Fruit fly (Drosophila melanogaster) whole organism, embryonic: ENCODE measurements around the gene Fbxl4.

Experiments used
- Atf-2 ChIP-seq: fragments of 200-800 bp; sonication (Bioruptor generic); optimal IDR thresholded peaks from 2 replicates; lab custom pipeline; 2016; ENCODE audit warnings: missing biosample characterization, missing genetic modification characterization
- CG10209 ChIP-seq: fragments of 200-800 bp; sonication (Bioruptor generic); optimal IDR thresholded peaks from 3 replicates; lab custom pipeline; 2017; ENCODE audit warnings: missing biosample characterization, mild to moderate bottlenecking, missing genetic modification characterization, missing genetic modification reagents
- CG10274 ChIP-seq: fragments of 200-800 bp; sonication (Bioruptor generic); optimal IDR thresholded peaks from 3 replicates; lab custom pipeline; 2017; ENCODE audit warnings: missing biosample characterization, mild to moderate bottlenecking, missing genetic modification characterization
- CG11398 ChIP-seq: fragments of 200-800 bp; sonication (Bioruptor generic); optimal IDR thresholded peaks from 2 replicates; lab custom pipeline; 2016; ENCODE audit warnings: missing biosample characterization, missing genetic modification characterization
- CG11696 ChIP-seq: fragments of 200-800 bp; sonication (Bioruptor generic); IDR thresholded peaks from 2 replicates; pipeline ENCODE4 v1.3.6; 2022; ENCODE audit warnings: missing biosample characterization, missing genetic modification characterization
- CG12104 ChIP-seq: fragments of 200-800 bp; sonication (Bioruptor generic); optimal IDR thresholded peaks from 3 replicates; lab custom pipeline; 2016; ENCODE audit warnings: missing biosample characterization, missing genetic modification characterization
- CG14050 ChIP-seq: fragments of 200-800 bp; sonication (Bioruptor generic); IDR thresholded peaks from 3 replicates; pipeline ENCODE4 v1.3.6; 2022; ENCODE audit warnings: missing biosample characterization, missing genetic modification characterization
- CG14710 ChIP-seq: fragments of 200-800 bp; sonication (Bioruptor generic); optimal IDR thresholded peaks from 3 replicates; lab custom pipeline; 2019; ENCODE audit warnings: missing biosample characterization, mild to moderate bottlenecking, missing genetic modification characterization, moderate library complexity
- CG14965 ChIP-seq: fragments of 200-800 bp; sonication (Bioruptor generic); optimal IDR thresholded peaks from 2 replicates; lab custom pipeline; 2016; ENCODE audit warnings: missing biosample characterization, missing genetic modification characterization, borderline replicate concordance
- CG15514 ChIP-seq: fragments of 200-800 bp; sonication (Bioruptor generic); optimal IDR thresholded peaks from 3 replicates; lab custom pipeline; 2017; ENCODE audit warnings: missing biosample characterization, missing genetic modification characterization, mild to moderate bottlenecking, moderate library complexity, missing genetic modification reagents
- CG16863 ChIP-seq: fragments of 200-800 bp; sonication (Bioruptor generic); optimal IDR thresholded peaks from 3 replicates; lab custom pipeline; 2016; ENCODE audit warnings: missing biosample characterization, missing genetic modification characterization
- CG18476 ChIP-seq: fragments of 200-800 bp; sonication (Bioruptor generic); optimal IDR thresholded peaks from 2 replicates; lab custom pipeline; 2016; ENCODE audit warnings: missing biosample characterization, mild to moderate bottlenecking, missing genetic modification characterization
- CG2202 ChIP-seq: fragments of 200-800 bp; sonication (Bioruptor generic); optimal IDR thresholded peaks from 2 replicates; lab custom pipeline; 2018; ENCODE audit warnings: missing biosample characterization, mild to moderate bottlenecking, missing genetic modification characterization
- CG30431 ChIP-seq: fragments of 200-800 bp; sonication (Bioruptor generic); optimal IDR thresholded peaks from 2 replicates; lab custom pipeline; 2017; ENCODE audit warnings: missing biosample characterization, missing genetic modification characterization
- CG3163 ChIP-seq: fragments of 200-800 bp; sonication (Bioruptor generic); optimal IDR thresholded peaks from 3 replicates; lab custom pipeline; 2016; ENCODE audit warnings: missing biosample characterization, missing genetic modification characterization
- CG32532 ChIP-seq: fragments of 200-800 bp; sonication (Bioruptor generic); IDR thresholded peaks from 2 replicates; pipeline ENCODE4 v1.3.6; 2022; ENCODE audit warnings: missing biosample characterization, missing genetic modification characterization
- CG32772 ChIP-seq: fragments of 200-800 bp; sonication (Bioruptor generic); IDR thresholded peaks from 2 replicates; pipeline ENCODE4 v1.3.6; 2022; ENCODE audit warnings: missing biosample characterization, missing genetic modification characterization
- CG33213 ChIP-seq: fragments of 200-800 bp; sonication (Bioruptor generic); optimal IDR thresholded peaks from 3 replicates; lab custom pipeline; 2016; ENCODE audit warnings: missing biosample characterization, missing genetic modification characterization
- CG4328 ChIP-seq: fragments of 200-800 bp; sonication (Bioruptor generic); optimal IDR thresholded peaks from 3 replicates; lab custom pipeline; 2017; ENCODE audit warnings: missing biosample characterization, missing genetic modification reagents, missing genetic modification characterization
- CG4820 ChIP-seq: fragments of 200-800 bp; sonication (Bioruptor generic); optimal IDR thresholded peaks from 3 replicates; lab custom pipeline; 2016; ENCODE audit warnings: missing biosample characterization, missing genetic modification characterization
- CkIIα-i1 ChIP-seq: fragments of 200-800 bp; sonication (Bioruptor generic); IDR thresholded peaks from 2 replicates; pipeline ENCODE4 v1.3.6; 2022; ENCODE audit warnings: missing biosample characterization, missing genetic modification characterization
- HHEX ChIP-seq: fragments of 200-800 bp; sonication (Bioruptor generic); optimal IDR thresholded peaks from 3 replicates; lab custom pipeline; 2017; ENCODE audit warnings: missing biosample characterization, mild to moderate bottlenecking, missing genetic modification characterization, missing genetic modification reagents
- Kr ChIP-seq: fragments of 200-800 bp; sonication (Bioruptor generic); optimal IDR thresholded peaks from 2 replicates; lab custom pipeline; 2017; ENCODE audit warnings: missing biosample characterization, mild to moderate bottlenecking, missing genetic modification characterization
- Meics ChIP-seq: fragments of 200-800 bp; sonication (Bioruptor generic); optimal IDR thresholded peaks from 2 replicates; lab custom pipeline; 2017; ENCODE audit warnings: missing biosample characterization, mild to moderate bottlenecking, missing genetic modification characterization
- NFAT ChIP-seq: fragments of 200-800 bp; sonication (Bioruptor generic); IDR thresholded peaks from 2 replicates; pipeline ENCODE4 v1.3.6; 2022; ENCODE audit warnings: missing biosample characterization, missing genetic modification characterization
- Nf-YB ChIP-seq: fragments of 200-800 bp; sonication (Bioruptor generic); optimal IDR thresholded peaks from 3 replicates; lab custom pipeline; 2019; ENCODE audit warnings: missing biosample characterization, mild to moderate bottlenecking, missing genetic modification characterization, moderate library complexity
- Ssrp ChIP-seq: fragments of 200-800 bp; sonication (Bioruptor generic); optimal IDR thresholded peaks from 2 replicates; lab custom pipeline; 2018; ENCODE audit warnings: missing biosample characterization, mild to moderate bottlenecking, missing genetic modification characterization, moderate library complexity
- TFAM ChIP-seq: fragments of 200-800 bp; sonication (Bioruptor generic); optimal IDR thresholded peaks from 2 replicates; lab custom pipeline; 2017; ENCODE audit warnings: missing biosample characterization, missing genetic modification characterization, inconsistent platforms
- Xbp1 ChIP-seq: fragments of 200-800 bp; sonication (Bioruptor generic); optimal IDR thresholded peaks from 3 replicates; lab custom pipeline; 2016; ENCODE audit warnings: missing biosample characterization, mild to moderate bottlenecking, missing genetic modification characterization
- cas ChIP-seq: fragments of 200-800 bp; sonication (Bioruptor generic); IDR thresholded peaks from 2 replicates; pipeline ENCODE4 v1.3.6; 2022; ENCODE audit warnings: missing biosample characterization, missing genetic modification characterization
- cato ChIP-seq: fragments of 200-800 bp; sonication (Bioruptor generic); optimal IDR thresholded peaks from 2 replicates; lab custom pipeline; 2016; ENCODE audit warnings: missing biosample characterization, missing genetic modification characterization, borderline replicate concordance
- croc ChIP-seq: fragments of 200-800 bp; sonication (Bioruptor generic); conservative IDR thresholded peaks from 3 replicates; pipeline ENCODE4 v1.3.6; 2022; ENCODE audit warnings: missing biosample characterization, missing genetic modification characterization
- crp ChIP-seq, 2 experiments: fragments of 200-800 bp; sonication (Bioruptor generic); optimal IDR thresholded peaks; 2 replicates in 1 of 2; 3 replicates in 1 of 2; lab custom pipeline; 2017; ENCODE audit warnings: missing biosample characterization in 2 of 2, missing genetic modification characterization in 2 of 2, mild to moderate bottlenecking in 1 of 2, moderate library complexity in 1 of 2
- fd3F ChIP-seq: fragments of 200-800 bp; sonication (Bioruptor generic); optimal IDR thresholded peaks from 2 replicates; lab custom pipeline; 2018; ENCODE audit warnings: missing biosample characterization, mild to moderate bottlenecking, missing genetic modification characterization, moderate library complexity
- fu2 ChIP-seq: fragments of 200-800 bp; sonication (Bioruptor generic); optimal IDR thresholded peaks from 2 replicates; lab custom pipeline; 2016; ENCODE audit warnings: missing biosample characterization, missing genetic modification characterization
- gsb-n ChIP-seq: fragments of 200-800 bp; sonication (Bioruptor generic); optimal IDR thresholded peaks from 3 replicates; lab custom pipeline; 2018; ENCODE audit warnings: missing biosample characterization, mild to moderate bottlenecking, missing genetic modification characterization
- klu ChIP-seq: fragments of 200-800 bp; sonication (Bioruptor generic); IDR thresholded peaks from 2 replicates; pipeline ENCODE4 v1.3.6; 2022; ENCODE audit warnings: missing biosample characterization, missing genetic modification characterization
- kni ChIP-seq: fragments of 200-800 bp; sonication (Bioruptor generic); optimal IDR thresholded peaks from 3 replicates; lab custom pipeline; 2017; ENCODE audit warnings: mild to moderate bottlenecking, missing biosample characterization, missing genetic modification reagents, missing genetic modification characterization
- nmo ChIP-seq: fragments of 200-800 bp; sonication (Bioruptor generic); optimal IDR thresholded peaks from 2 replicates; lab custom pipeline; 2018; ENCODE audit warnings: missing biosample characterization, mild to moderate bottlenecking, missing genetic modification characterization, moderate library complexity
- pan ChIP-seq, 4 experiments: fragments of >200 bp in 3 of 4; fragments of 200-800 bp in 1 of 4; sonication (Bioruptor generic) in 1 of 4; optimal IDR thresholded peaks in 3 of 4; IDR thresholded peaks in 1 of 4; 2 replicates each; pipeline versions ENCODE4 v1.3.6 to Lab custom; 2017 to 2022; ENCODE audit warnings: missing biosample characterization in 2 of 4, missing genetic modification characterization in 2 of 4, mixed read lengths in 1 of 4
- pho ChIP-seq: fragments of 200-800 bp; sonication (Bioruptor generic); optimal IDR thresholded peaks from 2 replicates; lab custom pipeline; 2016; ENCODE audit warnings: missing biosample characterization, missing genetic modification characterization
- pum ChIP-seq: fragments of 200-800 bp; sonication (Bioruptor generic); optimal IDR thresholded peaks from 2 replicates; lab custom pipeline; 2016; ENCODE audit warnings: missing biosample characterization, missing genetic modification characterization
- pzg ChIP-seq: fragments of 200-800 bp; sonication (Bioruptor generic); optimal IDR thresholded peaks from 3 replicates; lab custom pipeline; 2018; ENCODE audit warnings: missing biosample characterization, mild to moderate bottlenecking, missing genetic modification characterization, moderate library complexity
- sim ChIP-seq: fragments of 200-800 bp; sonication (Bioruptor generic); IDR thresholded peaks from 2 replicates; pipeline ENCODE4 v1.3.6; 2022; ENCODE audit warnings: missing biosample characterization, missing genetic modification characterization
- sisA ChIP-seq: fragments of 200-800 bp; sonication (Bioruptor generic); IDR thresholded peaks from 2 replicates; pipeline ENCODE4 v1.3.6; 2022; ENCODE audit warnings: missing biosample characterization, missing genetic modification characterization
- sob ChIP-seq: fragments of 200-800 bp; sonication (Bioruptor generic); IDR thresholded peaks from 2 replicates; pipeline ENCODE4 v1.3.6; 2022; ENCODE audit warnings: missing biosample characterization, missing genetic modification characterization
- tgo ChIP-seq: fragments of 200-800 bp; sonication (Bioruptor generic); IDR thresholded peaks from 3 replicates; pipeline ENCODE4 v1.3.6; 2022; ENCODE audit warnings: missing biosample characterization, missing genetic modification characterization
- trh ChIP-seq: fragments of 200-800 bp; sonication (Bioruptor generic); optimal IDR thresholded peaks from 2 replicates; lab custom pipeline; 2016; ENCODE audit warnings: missing biosample characterization, missing genetic modification characterization

The Fbxl4 gene

dm6 chrX:14208426-14209208 is 29.1 kb downstream of the Fbxl4 start:
- TF ChIP-seq CG14965 (no peak), CG32772 (GFP tag; lab: Robert Waterston, UW) (peak; percentile 53), tgo (GFP tag; lab: Robert Waterston, UW) (0 out of 3 replicates have a peak, but pooled peaks have one; percentile 31), CG11398 (GFP tag; lab: Kevin White, UChicago) (peak; percentile 9), pzg (GFP tag; lab: Kevin White, UChicago) (no peak), sim (GFP tag; lab: Robert Waterston, UW) (peak; percentile 49; the same call in 1 of the 2 replicates), croc (GFP tag; lab: Robert Waterston, UW) (no peak), CG3163 (GFP tag; lab: Kevin White, UChicago) (peak; percentile 30), sob (GFP tag; lab: Robert Waterston, UW) (peak; percentile 51; the same call in 1 of the 2 replicates), Kr (GFP tag; lab: Kevin White, UChicago) (no peak), sisA (no peak; the same call in 1 of the 2 replicates), trh (peak; percentile 13), cas (GFP tag; lab: Robert Waterston, UW) (no peak), CG16863 (peak; percentile 36), CG4328 (peak; percentile 50), NFAT (0 out of 2 replicates have a peak, but pooled peaks have one; percentile 9), Meics (GFP tag; lab: Kevin White, UChicago) (peak; percentile 41), CG4820 (GFP tag; lab: Kevin White, UChicago) (peak; percentile 57), kni (GFP tag; lab: Kevin White, UChicago) (peak; percentile 16), fd3F (GFP tag; lab: Kevin White, UChicago) (no peak), CG33213 (GFP tag; lab: Kevin White, UChicago) (no peak), crp (GFP tag; optimal IDR thresholded peaks at IDR 0.05; lab: Kevin White, UChicago) (peak in 1 of 2 experiments; percentile 13), fu2 (no peak), CG32532 (GFP tag; lab: Robert Waterston, UW) (no peak), CG18476 (GFP tag; lab: Kevin White, UChicago) (peak; percentile 48), nmo (GFP tag; lab: Kevin White, UChicago) (peak; percentile 61), Nf-YB (GFP tag; lab: Kevin White, UChicago) (peak; percentile 40), cato (GFP tag; lab: Kevin White, UChicago) (no peak), Atf-2 (peak; percentile 22), CG14710 (peak; percentile 77), CkIIα-i1 (no peak), CG30431 (GFP tag; lab: Kevin White, UChicago) (peak; percentile 7), CG2202 (tag; lab: Kevin White, UChicago) (peak; percentile 39), Ssrp (peak; percentile 57), CG12104 (GFP tag; lab: Kevin White, UChicago) (peak; percentile 59), gsb-n (tag; lab: Kevin White, UChicago) (peak; percentile 47), Xbp1 (GFP tag; lab: Kevin White, UChicago) (peak; percentile 62), HHEX (peak; percentile 48), TFAM (GFP tag; lab: Kevin White, UChicago) (no peak), pan (optimal IDR thresholded peaks at IDR 0.05; lab: Kevin White, UChicago) (no peak), pan (GFP tag; optimal IDR thresholded peaks at IDR 0.05 in 1 of 2, IDR thresholded peaks at IDR 0.05 in 1 of 2) (peak in 1 of 2 experiments; percentile 58), CG15514 (GFP tag; lab: Kevin White, UChicago) (peak; percentile 27), CG11696 (GFP tag; lab: Robert Waterston, UW) (peak; percentile 94), pho (GFP tag; lab: Kevin White, UChicago) (peak; percentile 4), CG14050 (GFP tag; lab: Robert Waterston, UW) (peak; percentile 61), CG10274 (GFP tag; lab: Kevin White, UChicago) (no peak), pum (GFP tag; lab: Kevin White, UChicago) (peak; percentile 46), CG10209 (peak; percentile 38), klu (GFP tag; lab: Robert Waterston, UW) (no peak)
